Worm (Caenorhabditis elegans): ENCODE data around the gene Y38E10A.1.
A peak's percentile ranks its signal among the peaks of the same experiment; 100 is the strongest.

Y38E10A.1 gene

DNA sequence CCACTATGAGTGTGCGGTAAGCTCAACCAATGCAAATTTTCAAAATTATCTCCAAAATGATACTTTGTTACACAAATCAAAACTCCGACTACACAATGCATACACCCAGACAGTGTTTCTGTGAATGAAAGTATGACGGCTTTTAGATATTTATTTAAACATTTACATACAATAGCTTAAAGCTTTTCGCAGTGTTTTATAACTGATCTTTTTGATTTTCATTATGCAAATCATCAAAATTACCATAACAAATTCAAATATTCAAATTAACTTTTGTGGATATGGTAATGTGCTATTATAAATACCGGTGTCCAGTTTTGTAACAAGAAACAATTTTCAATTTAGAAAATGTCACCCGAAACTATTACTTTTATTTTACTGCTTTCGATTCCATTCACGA, 24.0 kb downstream of the Y38E10A.1 start, which contains the start of the genes F49C5.5 and F49C5.10:
F49C5.5 (minus strand) TSS at position 101 of the 400 bp plus-strand sequence.
F49C5.10 (plus strand) TSS at position 344 of the 400 bp plus-strand sequence.
- TF ChIP-seq C17E4.6 (GFP tag; IDR thresholded peaks at IDR 0.05), result no peak
- no peak for TF ChIP-seq snpc-4 (GFP tag; optimal IDR thresholded peaks at IDR 0.05)
- no peak for TF ChIP-seq snpc-4 (tag; optimal IDR thresholded peaks at IDR 0.05)
- no peak for TF ChIP-seq let-526 (GFP tag; IDR thresholded peaks at IDR 0.05)
- TF ChIP-seq Y67H2A.10 (GFP tag; conservative IDR thresholded peaks at IDR 0.05), result no peak
- no peak for TF ChIP-seq ets-4 (GFP tag; optimal IDR thresholded peaks at IDR 0.05)
- TF ChIP-seq ztf-28 (GFP tag; IDR thresholded peaks at IDR 0.05), result no peak
- TF ChIP-seq attf-6 (GFP tag; IDR thresholded peaks at IDR 0.05), result no peak
- TF ChIP-seq F10E7.11 (tag; optimal IDR thresholded peaks at IDR 0.05), result no peak
- TF ChIP-seq snpc-1.1 (tag; optimal IDR thresholded peaks at IDR 0.05; ENCODE audit: insufficient read depth), result no peak
- TF ChIP-seq lin-40 (tag; optimal IDR thresholded peaks at IDR 0.05), result no peak
- TF ChIP-seq lin-26 (GFP tag; IDR thresholded peaks at IDR 0.05), result no peak
- no peak for TF ChIP-seq hlh-12 (tag; optimal IDR thresholded peaks at IDR 0.05)
- no peak for TF ChIP-seq tbx-9 (tag; optimal IDR thresholded peaks at IDR 0.05; ENCODE audit: borderline replicate concordance)
- no peak for TF ChIP-seq him-1 (tag; optimal IDR thresholded peaks at IDR 0.05)
- no peak for TF ChIP-seq mel-28 (tag; optimal IDR thresholded peaks at IDR 0.05; ENCODE audit: borderline replicate concordance)
- TF ChIP-seq ztf-26 (tag; optimal IDR thresholded peaks at IDR 0.05), result no peak
- TF ChIP-seq cebp-1 (GFP tag; IDR thresholded peaks at IDR 0.05), result no peak
- no peak for TF ChIP-seq cebp-1 (tag; optimal IDR thresholded peaks at IDR 0.05)
- no peak for TF ChIP-seq aptf-2 (GFP tag; conservative IDR thresholded peaks at IDR 0.05)

DNA sequence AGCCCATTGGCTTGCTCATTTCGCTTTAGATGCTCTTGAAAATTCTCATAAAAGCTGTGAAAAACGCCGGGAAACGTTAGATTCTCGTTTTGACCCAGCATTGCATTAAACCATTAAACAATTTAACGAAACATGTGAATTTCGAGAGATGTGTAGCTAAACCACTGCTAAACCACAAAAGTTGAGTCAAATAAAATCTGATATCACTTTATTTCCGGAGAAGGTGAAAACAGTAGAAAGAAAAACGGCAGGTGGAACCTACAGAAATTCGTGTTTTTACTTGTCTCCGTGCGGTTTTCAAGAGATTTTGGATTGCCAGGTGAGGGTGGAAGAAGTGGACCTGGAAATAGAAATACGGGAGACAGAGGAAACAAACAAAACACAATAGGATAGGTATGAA, 25.9 kb downstream of the Y38E10A.1 start, which contains the start of gene F49C5.9:
F49C5.9 (minus strand) TSS at position 101 of the 400 bp plus-strand sequence.
- TF ChIP-seq D2030.7 (GFP tag; IDR thresholded peaks at IDR 0.05) (no peak), tbx-9 (tag; optimal IDR thresholded peaks at IDR 0.05; ENCODE audit: borderline replicate concordance) (no peak), let-526 (GFP tag; IDR thresholded peaks at IDR 0.05) (no peak), sea-2 (GFP tag; IDR thresholded peaks at IDR 0.05) (no peak), ama-1 (optimal IDR thresholded peaks at IDR 0.05) (no peak), ama-1 (GFP tag; optimal IDR thresholded peaks at IDR 0.05) (no peak), ztf-25 (GFP tag; IDR thresholded peaks at IDR 0.05) (no peak), unc-62 (GFP tag; optimal IDR thresholded peaks at IDR 0.05) (no peak), rpc-1 (optimal IDR thresholded peaks at IDR 0.05) (no peak), rpc-1 (tag; optimal IDR thresholded peaks at IDR 0.05) (no peak), athp-1 (tag; optimal IDR thresholded peaks at IDR 0.05) (no peak), cebp-1 (GFP tag; IDR thresholded peaks at IDR 0.05) (no peak), cebp-1 (tag; optimal IDR thresholded peaks at IDR 0.05) (no peak), hrde-1 (tag; optimal IDR thresholded peaks at IDR 0.05; ENCODE audit: borderline replicate concordance) (no peak), attf-6 (GFP tag; IDR thresholded peaks at IDR 0.05) (no peak), hmg-1.2 (GFP tag; IDR thresholded peaks at IDR 0.05) (no peak), ztf-26 (tag; optimal IDR thresholded peaks at IDR 0.05) (no peak), Y79H2A.3 (GFP tag; conservative IDR thresholded peaks at IDR 0.05) (no peak), ztf-6 (GFP tag; IDR thresholded peaks at IDR 0.05) (no peak), F55B11.4 (tag; optimal IDR thresholded peaks at IDR 0.05; ENCODE audit: borderline replicate concordance, insufficient read depth) (no peak), Y53G8AR.9 (GFP tag; conservative IDR thresholded peaks at IDR 0.05) (no peak), nhr-179 (tag; optimal IDR thresholded peaks at IDR 0.05) (no peak), him-1 (tag; optimal IDR thresholded peaks at IDR 0.05) (no peak)

DNA sequence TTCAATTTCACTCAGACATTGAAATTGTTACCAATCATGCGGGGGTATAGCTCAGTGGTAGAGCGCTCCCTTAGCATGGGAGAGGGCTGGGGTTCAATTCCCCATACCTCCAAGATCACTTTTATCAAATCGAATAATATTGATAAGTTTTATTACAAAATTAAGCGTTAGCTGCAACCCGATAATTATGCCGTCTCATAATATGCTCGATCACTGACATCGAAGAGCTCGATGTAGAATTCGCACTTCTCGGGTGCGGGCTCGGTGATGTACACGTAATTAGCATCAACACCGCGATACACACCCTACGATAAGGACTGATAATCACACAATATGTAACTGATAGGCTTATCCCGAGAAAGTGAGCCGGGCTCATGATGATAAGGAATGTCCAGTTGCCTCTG, 27.8 kb downstream of the Y38E10A.1 start:
- TF ChIP-seq rpc-1 (optimal IDR thresholded peaks at IDR 0.05), result peak; percentile 62
- TF ChIP-seq rpc-1 (tag; optimal IDR thresholded peaks at IDR 0.05), result peak; percentile 84
- TF ChIP-seq hsf-1 (GFP tag; IDR thresholded peaks at IDR 0.05), result no peak
- peak; percentile 84 for TF ChIP-seq tbp1 (GFP tag; optimal IDR thresholded peaks at IDR 0.05)
- 0 out of 2 replicates have a peak, but pooled peaks have one; percentile 21 for TF ChIP-seq cebp-2 (GFP tag; IDR thresholded peaks at IDR 0.05)
- TF ChIP-seq efl-1 (GFP tag; optimal IDR thresholded peaks at IDR 0.05), result peak; percentile 21
- 0 out of 2 replicates have a peak, but pooled peaks have one; percentile 24 for TF ChIP-seq ceh-100 (GFP tag; IDR thresholded peaks at IDR 0.05)
- TF ChIP-seq F49E8.2 (tag; optimal IDR thresholded peaks at IDR 0.05; ENCODE audit: insufficient read depth), result peak; percentile 11
- 0 out of 2 replicates have a peak, but pooled peaks have one; percentile 21 for TF ChIP-seq ekl-4 (GFP tag; IDR thresholded peaks at IDR 0.05)
- TF ChIP-seq snpc-1.3 (tag; optimal IDR thresholded peaks at IDR 0.05; ENCODE audit: insufficient read depth), result peak; percentile 29
- TF ChIP-seq snpc-4 (GFP tag; optimal IDR thresholded peaks at IDR 0.05), result peak; percentile 40
- TF ChIP-seq snpc-4 (tag; optimal IDR thresholded peaks at IDR 0.05), result peak in 1 of 4 experiments; percentile 30
- no peak for TF ChIP-seq B0035.1 (tag; optimal IDR thresholded peaks at IDR 0.05)
- TF ChIP-seq F57A8.1 (GFP tag; optimal IDR thresholded peaks at IDR 0.05), result peak; percentile 56
- no peak for TF ChIP-seq T26A5.8 (tag; optimal IDR thresholded peaks at IDR 0.05)
